Worm (Caenorhabditis elegans) whole organism, L1 larva: Measurements from ENCODE around the gene R31.2.

ENCODE experiments used
- C04F5.9 ChIP-seq: sonication (generic microtip); optimal IDR thresholded peaks from 2 replicates; lab custom pipeline; 2016; ENCODE audit warnings: missing genetic modification characterization, missing compliant biosample characterization
- Y116A8C.19 ChIP-seq: sonication (generic microtip); optimal IDR thresholded peaks from 2 replicates; lab custom pipeline; 2016; ENCODE audit warnings: missing compliant biosample characterization, missing genetic modification characterization, borderline replicate concordance
- aha-1 ChIP-seq: fragments of 150-350 bp; optimal IDR thresholded peaks from 2 replicates; lab custom pipeline; 2014; ENCODE audit warnings: missing biosample characterization, missing genetic modification characterization
- ama-1 ChIP-seq: fragments of 150-350 bp; optimal IDR thresholded peaks from 2 replicates; lab custom pipeline; 2014
- blmp-1 ChIP-seq: fragments of 150-350 bp; optimal IDR thresholded peaks from 2 replicates; lab custom pipeline; 2014; ENCODE audit warnings: missing biosample characterization, missing genetic modification characterization
- ces-1 ChIP-seq: fragments of 150-350 bp; optimal IDR thresholded peaks from 2 replicates; lab custom pipeline; 2014; ENCODE audit warnings: missing biosample characterization, missing genetic modification reagents, missing genetic modification characterization
- dpl-1 ChIP-seq, 3 experiments: fragments of 150-350 bp in 2 of 3; sonication (generic microtip) in 1 of 3; optimal IDR thresholded peaks; 2 replicates each; lab custom pipeline; 2014 to 2017; ENCODE audit warnings: missing biosample characterization in 3 of 3, missing genetic modification characterization in 3 of 3, missing genetic modification reagents in 3 of 3
- dsc-1 ChIP-seq: sonication (generic microtip); optimal IDR thresholded peaks from 2 replicates; lab custom pipeline; 2016; ENCODE audit warnings: mild to moderate bottlenecking, missing genetic modification characterization, missing compliant biosample characterization
- efl-3 ChIP-seq: fragments of 200-800 bp; sonication (Bioruptor generic); optimal IDR thresholded peaks from 2 replicates; lab custom pipeline; 2018; ENCODE audit warnings: mild to moderate bottlenecking, missing genetic modification characterization, missing compliant biosample characterization
- elt-2 ChIP-seq: sonication (generic microtip); optimal IDR thresholded peaks from 2 replicates; lab custom pipeline; 2016; ENCODE audit warnings: missing genetic modification characterization, mild to moderate bottlenecking, inconsistent platforms, missing compliant biosample characterization, missing genetic modification reagents
- ets-5 ChIP-seq: fragments of 200-800 bp; sonication (Bioruptor generic); IDR thresholded peaks from 2 replicates; pipeline ENCODE4 v1.3.6; 2022; ENCODE audit warnings: missing genetic modification characterization, missing compliant biosample characterization
- fkh-10 ChIP-seq: sonication (generic microtip); optimal IDR thresholded peaks from 2 replicates; lab custom pipeline; 2017; ENCODE audit warnings: missing biosample characterization, missing genetic modification reagents, missing genetic modification characterization
- fkh-4 ChIP-seq: sonication (generic microtip); optimal IDR thresholded peaks from 2 replicates; lab custom pipeline; 2016; ENCODE audit warnings: missing compliant biosample characterization, missing genetic modification characterization, borderline replicate concordance
- fkh-8 ChIP-seq: sonication (generic microtip); optimal IDR thresholded peaks from 2 replicates; lab custom pipeline; 2016; ENCODE audit warnings: mild to moderate bottlenecking, missing genetic modification characterization, missing compliant biosample characterization
- fos-1 ChIP-seq: fragments of 150-350 bp; optimal IDR thresholded peaks from 2 replicates; lab custom pipeline; 2014; ENCODE audit warnings: missing biosample characterization, missing genetic modification characterization
- hlh-17 ChIP-seq: fragments of 200-800 bp; sonication (Bioruptor generic); optimal IDR thresholded peaks from 2 replicates; lab custom pipeline; 2018; ENCODE audit warnings: missing genetic modification characterization, mild to moderate bottlenecking, missing compliant biosample characterization, moderate library complexity, borderline replicate concordance
- lin-13 ChIP-seq: fragments of 150-350 bp; optimal IDR thresholded peaks from 2 replicates; lab custom pipeline; 2014; ENCODE audit warnings: missing biosample characterization, missing genetic modification reagents, missing genetic modification characterization
- lin-14 ChIP-seq: fragments of 200-800 bp; sonication (Bioruptor generic); optimal IDR thresholded peaks from 2 replicates; lab custom pipeline; 2018; ENCODE audit warnings: mild to moderate bottlenecking, missing genetic modification characterization, moderate library complexity, missing compliant biosample characterization
- lir-3 ChIP-seq: sonication (generic microtip); optimal IDR thresholded peaks from 2 replicates; lab custom pipeline; 2016; ENCODE audit warnings: mild to moderate bottlenecking, missing genetic modification characterization, moderate library complexity, missing compliant biosample characterization; ENCODE audit not compliant: poor library complexity
- mdl-1 ChIP-seq, 2 experiments: fragments of 150-350 bp; optimal IDR thresholded peaks; 2 replicates each; lab custom pipeline; 2014 to 2017; ENCODE audit warnings: missing biosample characterization in 2 of 2, missing genetic modification characterization in 2 of 2, inconsistent platforms in 1 of 2
- mef-2 ChIP-seq: fragments of 150-350 bp; optimal IDR thresholded peaks from 2 replicates; lab custom pipeline; 2014; ENCODE audit warnings: missing biosample characterization, missing genetic modification characterization
- nhr-11 ChIP-seq: fragments of 150-350 bp; optimal IDR thresholded peaks from 2 replicates; lab custom pipeline; 2014; ENCODE audit warnings: missing biosample characterization, missing genetic modification characterization
- nhr-12 ChIP-seq: sonication (generic microtip); optimal IDR thresholded peaks from 2 replicates; lab custom pipeline; 2017; ENCODE audit warnings: missing biosample characterization, missing genetic modification characterization
- nhr-20 ChIP-seq: sonication (generic microtip); optimal IDR thresholded peaks from 2 replicates; lab custom pipeline; 2016; ENCODE audit warnings: mild to moderate bottlenecking, missing genetic modification characterization, missing compliant biosample characterization
- nhr-237 ChIP-seq: fragments of 150-350 bp; optimal IDR thresholded peaks from 2 replicates; lab custom pipeline; 2014; ENCODE audit warnings: missing biosample characterization, missing genetic modification characterization
- nhr-85 ChIP-seq: sonication (generic microtip); peaks from one replicate; lab custom pipeline; 2016; ENCODE audit warnings: missing genetic modification characterization, inconsistent platforms, missing compliant biosample characterization
- nhr-90 ChIP-seq: sonication (generic microtip); optimal IDR thresholded peaks from 2 replicates; lab custom pipeline; 2016; ENCODE audit warnings: mild to moderate bottlenecking, missing genetic modification characterization, missing compliant biosample characterization; ENCODE audit not compliant: poor library complexity
- pag-3 ChIP-seq: sonication (generic microtip); optimal IDR thresholded peaks from 2 replicates; lab custom pipeline; 2017; ENCODE audit warnings: missing genetic modification characterization, mild to moderate bottlenecking, missing compliant biosample characterization, antibody characterized with exemption, borderline replicate concordance; ENCODE audit not compliant: insufficient read depth
- pax-3 ChIP-seq: fragments of 200-800 bp; sonication (Bioruptor generic); optimal IDR thresholded peaks from 2 replicates; lab custom pipeline; 2018; ENCODE audit warnings: mild to moderate bottlenecking, missing genetic modification characterization, moderate library complexity, missing compliant biosample characterization
- pqm-1 ChIP-seq: sonication (generic microtip); optimal IDR thresholded peaks from 3 replicates; lab custom pipeline; 2017; ENCODE audit warnings: missing biosample characterization, missing genetic modification characterization
- rnt-1 ChIP-seq: sonication (generic microtip); optimal IDR thresholded peaks from 2 replicates; lab custom pipeline; 2016; ENCODE audit warnings: mild to moderate bottlenecking, missing genetic modification characterization, moderate library complexity, missing compliant biosample characterization
- skn-1 ChIP-seq: fragments of 150-350 bp; optimal IDR thresholded peaks from 2 replicates; lab custom pipeline; 2014; ENCODE audit warnings: missing biosample characterization, missing genetic modification characterization
- snpc-4 ChIP-seq: fragments of 150-350 bp; optimal IDR thresholded peaks from 2 replicates; lab custom pipeline; 2014; ENCODE audit warnings: missing biosample characterization, missing genetic modification characterization
- tbx-2 ChIP-seq: sonication (generic microtip); optimal IDR thresholded peaks from 2 replicates; lab custom pipeline; 2016; ENCODE audit warnings: missing genetic modification characterization, missing compliant biosample characterization
- unc-62 ChIP-seq: fragments of 150-350 bp; optimal IDR thresholded peaks from 2 replicates; lab custom pipeline; 2014; ENCODE audit warnings: missing biosample characterization, missing genetic modification reagents, missing genetic modification characterization
- unc-86 ChIP-seq: sonication (generic microtip); optimal IDR thresholded peaks from 2 replicates; lab custom pipeline; 2016; ENCODE audit warnings: missing genetic modification characterization, missing compliant biosample characterization
- ztf-4 ChIP-seq: fragments of 150-350 bp; optimal IDR thresholded peaks from 2 replicates; lab custom pipeline; 2014; ENCODE audit warnings: missing biosample characterization, missing genetic modification characterization

R31.2 gene

ce11 chrV:11948581-11948980 lies 31.2 kb downstream of the R31.2 start:
- TF ChIP-seq nhr-237: no peak
- peak; percentile 59 for TF ChIP-seq nhr-85 (tag; lab: Kevin White, UChicago)
- peak; percentile 54 for TF ChIP-seq blmp-1 (tag; lab: Kevin White, UChicago)
- TF ChIP-seq, all 84 proteins: peak for 2

DNA sequence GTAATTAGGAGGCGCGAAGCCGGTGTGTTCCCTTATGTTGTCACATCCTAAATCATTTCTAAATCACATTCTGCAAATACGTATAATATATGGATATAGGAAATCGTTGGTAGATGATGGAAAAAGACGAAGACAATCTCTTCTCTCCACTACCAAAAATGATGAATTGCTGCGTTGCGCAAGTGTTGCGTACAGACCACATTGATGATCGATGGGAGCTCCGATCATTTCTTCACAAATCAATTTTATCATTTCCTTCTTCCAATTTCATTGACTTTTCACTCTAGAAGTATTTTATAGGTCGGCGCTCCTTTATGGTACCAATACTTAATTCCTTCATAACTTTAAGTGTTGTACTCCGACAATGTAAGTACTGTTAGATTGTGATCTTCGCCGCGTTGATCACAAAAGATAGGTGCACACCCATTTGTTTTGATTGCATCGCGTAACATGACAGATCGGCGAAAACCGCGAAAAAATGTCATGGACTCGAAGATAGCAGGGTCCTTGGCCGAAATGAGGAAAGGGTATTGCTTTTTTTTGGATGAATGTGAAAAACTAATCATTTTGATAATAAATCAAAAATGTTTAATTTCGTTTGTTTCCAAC lies 32.2 kb downstream of the R31.2 start:
- TF ChIP-seq blmp-1 (tag; lab: Kevin White, UChicago) (peak; percentile 41), unc-86 (tag; lab: Kevin White, UChicago) (no peak), nhr-85 (tag; lab: Kevin White, UChicago) (peak; percentile 39), ets-5 (GFP tag; lab: Robert Waterston, UW) (no peak), fkh-4 (tag; lab: Kevin White, UChicago) (no peak), mdl-1 (tag; optimal IDR thresholded peaks at IDR 0.05; lab: Kevin White, UChicago) (no peak)

- TF ChIP-seq dpl-1 (GFP tag; optimal IDR thresholded peaks at IDR 0.05; lab: Kevin White, UChicago) (no peak), efl-3 (GFP tag; lab: Kevin White, UChicago) (no peak), nhr-90 (tag; lab: Kevin White, UChicago) (no peak), blmp-1 (tag; lab: Kevin White, UChicago) (no peak), aha-1 (tag; lab: Kevin White, UChicago) (no peak), pax-3 (tag; lab: Kevin White, UChicago) (no peak), unc-62 (GFP tag; lab: Kevin White, UChicago) (no peak), ces-1 (GFP tag; lab: Kevin White, UChicago) (no peak), nhr-20 (no peak), pag-3 (tag; lab: Kevin White, UChicago) (no peak), nhr-85 (tag; lab: Kevin White, UChicago) (no peak), rnt-1 (tag; lab: Kevin White, UChicago) (no peak), lin-13 (GFP tag; lab: Kevin White, UChicago) (no peak)
Measured at ce11 chrV:11951227-11951626, 33.9 kb downstream of the R31.2 start.

ce11 chrV:11952854-11953447 lies 35.6 kb downstream of the R31.2 start:
- TF ChIP-seq nhr-85 (tag; lab: Kevin White, UChicago) (peak; percentile 25), Y116A8C.19 (tag; lab: Kevin White, UChicago) (no peak), snpc-4 (tag; lab: Kevin White, UChicago) (no peak)

DNA sequence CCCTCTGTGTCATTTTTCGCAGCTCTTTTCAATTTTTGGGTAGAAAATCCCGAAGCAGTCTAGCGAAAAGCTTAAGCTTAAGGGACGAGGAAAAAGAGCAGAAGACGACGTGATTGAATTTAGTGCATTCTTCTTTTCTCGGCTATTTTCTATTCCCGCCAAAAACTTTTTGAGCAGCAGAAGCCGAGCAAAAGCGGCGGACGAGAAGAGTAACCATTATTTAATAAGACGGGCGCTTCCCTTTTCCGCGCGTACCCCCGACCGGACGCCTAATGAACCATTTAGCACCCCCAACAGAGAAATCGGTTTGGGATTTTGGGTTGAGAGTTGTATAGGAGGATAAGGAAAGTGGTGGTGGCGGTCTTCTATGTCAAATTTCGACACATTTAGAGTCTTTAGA lies 36.2 kb downstream of the R31.2 start:
- no peak for TF ChIP-seq pag-3 (tag; lab: Kevin White, UChicago)
- TF ChIP-seq fkh-10: peak; percentile 58
- peak; percentile 79 for TF ChIP-seq lin-14 (GFP tag; lab: Kevin White, UChicago)
- no peak for TF ChIP-seq tbx-2
- no peak for TF ChIP-seq mdl-1 (tag; optimal IDR thresholded peaks at IDR 0.05; lab: Kevin White, UChicago)
- no peak for TF ChIP-seq elt-2 (tag; lab: Kevin White, UChicago)
- TF ChIP-seq ces-1 (GFP tag; lab: Kevin White, UChicago): peak; percentile 77

DNA sequence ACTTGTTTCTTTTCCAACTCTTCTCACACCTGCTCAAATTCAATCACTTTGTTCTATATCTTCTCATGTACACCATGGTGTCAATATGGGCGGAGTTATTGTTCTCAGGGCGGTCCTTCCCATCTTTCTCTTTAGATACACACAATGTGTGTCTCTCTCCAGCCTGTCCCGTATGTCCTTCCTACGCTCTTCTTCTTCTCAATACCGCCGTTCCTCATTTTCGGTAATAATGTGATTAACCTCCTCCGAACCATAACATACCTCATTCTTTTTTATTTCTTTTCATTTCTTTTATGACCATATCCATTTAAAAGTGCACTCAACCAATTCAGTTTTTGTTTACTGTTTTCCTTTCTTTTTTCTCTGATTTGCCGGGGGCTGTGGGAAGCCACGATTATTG lies 38.2 kb downstream of the R31.2 start:
- TF ChIP-seq mef-2 (tag; lab: Kevin White, UChicago) (no peak), hlh-17 (GFP tag; lab: Kevin White, UChicago) (no peak), ama-1 (no peak), tbx-2 (no peak), fkh-8 (no peak), nhr-11 (tag; lab: Kevin White, UChicago) (no peak), fos-1 (no peak), pqm-1 (tag; lab: Kevin White, UChicago) (no peak), nhr-12 (tag; lab: Kevin White, UChicago) (no peak), unc-62 (GFP tag; lab: Kevin White, UChicago) (no peak), skn-1 (tag; lab: Kevin White, UChicago) (no peak), elt-2 (tag; lab: Kevin White, UChicago) (no peak), lir-3 (tag; lab: Kevin White, UChicago) (no peak), ztf-4 (tag; lab: Kevin White, UChicago) (no peak), dsc-1 (tag; lab: Kevin White, UChicago) (no peak), C04F5.9 (tag; lab: Kevin White, UChicago) (no peak)
